Fruit fly (Drosophila melanogaster) whole organism: ENCODE measurements around the gene uncNacbeta.

ENCODE experiments used
- CG8478 ChIP-seq: fragments of >200 bp; optimal IDR thresholded peaks from 2 replicates; lab custom pipeline; 2018; ENCODE audit warnings: inconsistent platforms
- Dll ChIP-seq: fragments of >200 bp; optimal IDR thresholded peaks from 2 replicates; lab custom pipeline; 2017
- EcR ChIP-seq, 2 experiments: fragments of >200 bp; optimal IDR thresholded peaks; 2 replicates each; lab custom pipeline; 2017; ENCODE audit warnings: missing biosample characterization in 2 of 2, missing genetic modification characterization in 2 of 2, missing genetic modification reagents in 2 of 2
- pan ChIP-seq: fragments of >200 bp; optimal IDR thresholded peaks from 2 replicates; lab custom pipeline; 2017
- psq ChIP-seq: fragments of >200 bp; optimal IDR thresholded peaks from 2 replicates; lab custom pipeline; 2017
- usp ChIP-seq: fragments of >200 bp; optimal IDR thresholded peaks from 2 replicates; lab custom pipeline; 2017; ENCODE audit warnings: missing biosample characterization, missing genetic modification characterization, mixed read lengths

The uncNacbeta gene

dm6 chr2L:524515-524920, 39.1 kb downstream of the uncNacbeta start:
- TF ChIP-seq pan (no peak), usp (no peak), EcR (GFP tag; optimal IDR thresholded peaks at IDR 0.05; lab: Kevin White, UChicago) (no peak), CG8478 (lab: Kevin White, UChicago) (no peak), psq (lab: Kevin White, UChicago) (no peak)

dm6 chr2L:523165-523835, 40.3 kb downstream of the uncNacbeta start:
- TF ChIP-seq CG8478 (lab: Kevin White, UChicago) (no peak), EcR (GFP tag; optimal IDR thresholded peaks at IDR 0.05; lab: Kevin White, UChicago) (no peak), psq (lab: Kevin White, UChicago) (no peak), Dll (lab: Kevin White, UChicago) (no peak), pan (no peak), usp (no peak)

- TF ChIP-seq Dll (lab: Kevin White, UChicago), result no peak
- no peak for TF ChIP-seq EcR (GFP tag; optimal IDR thresholded peaks at IDR 0.05; lab: Kevin White, UChicago)
- no peak for TF ChIP-seq CG8478 (lab: Kevin White, UChicago)
- TF ChIP-seq pan, result no peak
- TF ChIP-seq psq (lab: Kevin White, UChicago), result no peak
- TF ChIP-seq usp, result no peak
These were observed 40.9 kb downstream of the uncNacbeta start for dm6 chr2L:522752-523151.

dm6 chr2L:521940-522632, 41.5 kb downstream of the uncNacbeta start:
- TF ChIP-seq pan (no peak), psq (lab: Kevin White, UChicago) (no peak), Dll (lab: Kevin White, UChicago) (no peak), CG8478 (lab: Kevin White, UChicago) (no peak), EcR (GFP tag; optimal IDR thresholded peaks at IDR 0.05; lab: Kevin White, UChicago) (no peak), usp (no peak)

- TF ChIP-seq usp (no peak), psq (lab: Kevin White, UChicago) (no peak), Dll (lab: Kevin White, UChicago) (no peak), CG8478 (lab: Kevin White, UChicago) (no peak), pan (no peak), EcR (GFP tag; optimal IDR thresholded peaks at IDR 0.05; lab: Kevin White, UChicago) (no peak)
These were observed 42.4 kb downstream of the uncNacbeta start for dm6 chr2L:521001-521827.

DNA sequence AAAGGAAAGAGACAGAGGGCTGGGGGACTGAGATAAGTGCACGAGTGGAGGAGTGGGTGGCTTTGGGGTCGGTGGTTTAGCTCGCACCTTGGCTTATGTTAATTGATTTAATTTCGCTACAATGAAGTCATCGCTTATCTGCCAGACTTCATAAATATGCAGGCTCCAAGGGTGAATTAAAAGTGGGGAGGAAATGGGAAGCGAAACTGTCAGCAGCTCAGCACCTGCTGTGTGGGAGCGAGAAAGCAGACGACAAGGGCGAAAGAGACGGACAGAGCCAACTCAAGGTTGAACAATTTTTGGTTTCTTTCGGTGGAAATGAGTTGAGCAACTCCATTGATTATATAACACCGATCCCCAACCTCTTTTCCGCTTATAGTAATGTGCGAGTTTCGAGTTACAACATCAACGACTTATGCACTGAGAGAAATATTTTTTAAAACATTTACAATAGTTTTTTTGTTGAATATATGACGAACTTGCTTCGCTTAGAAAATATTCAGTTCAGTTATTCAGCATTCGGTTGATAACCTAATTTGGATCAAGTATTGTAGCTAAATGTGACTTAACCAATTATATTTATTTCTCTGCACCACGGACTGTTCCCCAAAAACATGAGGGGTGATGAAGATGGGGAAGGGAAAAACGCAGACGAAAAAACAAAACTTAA, 43.2 kb downstream of the uncNacbeta start:
- TF ChIP-seq Dll (lab: Kevin White, UChicago) (no peak), usp (no peak)

- TF ChIP-seq psq (lab: Kevin White, UChicago) (no peak), pan (no peak), CG8478 (lab: Kevin White, UChicago) (no peak), EcR (GFP tag; optimal IDR thresholded peaks at IDR 0.05; lab: Kevin White, UChicago) (no peak), usp (no peak), Dll (lab: Kevin White, UChicago) (no peak)
These were observed 44.4 kb downstream of the uncNacbeta start for dm6 chr2L:518979-519891.

dm6 chr2L:518620-518913, 45.1 kb downstream of the uncNacbeta start:
- TF ChIP-seq pan (no peak), Dll (lab: Kevin White, UChicago) (no peak), usp (no peak)

- TF ChIP-seq EcR (GFP tag; optimal IDR thresholded peaks at IDR 0.05; lab: Kevin White, UChicago), result no peak
- no peak for TF ChIP-seq usp
- TF ChIP-seq CG8478 (lab: Kevin White, UChicago), result no peak
- no peak for TF ChIP-seq psq (lab: Kevin White, UChicago)
- no peak for TF ChIP-seq pan
- no peak for TF ChIP-seq Dll (lab: Kevin White, UChicago)
These were observed 45.6 kb downstream of the uncNacbeta start for dm6 chr2L:517911-518619.

dm6 chr2L:516032-516993, 47.3 kb downstream of the uncNacbeta start:
- TF ChIP-seq EcR (GFP tag; optimal IDR thresholded peaks at IDR 0.05; lab: Kevin White, UChicago), result no peak
- TF ChIP-seq Dll (lab: Kevin White, UChicago), result peak; percentile 87
- TF ChIP-seq usp, result no peak
- peak; percentile 14 for TF ChIP-seq CG8478 (lab: Kevin White, UChicago)
- no peak for TF ChIP-seq psq (lab: Kevin White, UChicago)
